Fruit fly (Drosophila melanogaster): ENCODE data around the gene CG17380.

The CG17380 gene

DNA sequence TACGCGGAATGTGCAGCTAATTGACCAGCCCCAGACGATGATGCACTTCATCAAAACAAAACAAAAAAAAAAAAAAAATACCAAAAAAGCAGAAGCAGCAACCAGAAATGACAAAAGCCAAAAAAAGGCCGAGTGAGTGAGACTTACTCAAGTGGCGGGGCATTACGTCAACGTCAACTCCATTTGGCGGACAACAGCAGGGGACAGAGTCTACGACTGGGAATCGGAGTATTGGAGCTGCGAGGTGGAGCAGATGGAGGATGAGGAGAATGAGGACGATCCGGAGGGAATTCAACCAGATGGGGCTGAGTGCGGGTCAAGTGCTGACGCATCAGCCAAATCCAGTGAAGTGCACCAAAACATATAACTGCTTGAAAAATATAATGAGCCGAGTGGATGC, 2.0 kb downstream of the CG17380 start:
- TF ChIP-seq Smox (GFP tag; optimal IDR thresholded peaks at IDR 0.05) (no peak), Sox102F (GFP tag; optimal IDR thresholded peaks at IDR 0.05) (no peak), CG3919 (GFP tag; optimal IDR thresholded peaks at IDR 0.05) (no peak), CG9139 (GFP tag; optimal IDR thresholded peaks at IDR 0.05) (no peak), ss (GFP tag; optimal IDR thresholded peaks at IDR 0.05) (no peak), Lpt (GFP tag; optimal IDR thresholded peaks at IDR 0.05) (no peak), topi (GFP tag; optimal IDR thresholded peaks at IDR 0.05) (no peak), CG31627 (GFP tag; optimal IDR thresholded peaks at IDR 0.05) (no peak), cyc (GFP tag; optimal IDR thresholded peaks at IDR 0.05) (no peak), CG6276 (GFP tag; optimal IDR thresholded peaks at IDR 0.05) (no peak), fkh (GFP tag; optimal IDR thresholded peaks at IDR 0.05) (no peak), CG6163 (GFP tag; IDR thresholded peaks at IDR 0.05) (0 out of 3 replicates have a peak, but pooled peaks have one; percentile 20), dac (GFP tag; optimal IDR thresholded peaks at IDR 0.05) (no peak), svp (GFP tag) (peak; percentile 53), Ets96B (tag; optimal IDR thresholded peaks at IDR 0.05) (no peak), Ets21C (GFP tag; optimal IDR thresholded peaks at IDR 0.05) (no peak), Blimp-1 (GFP tag; optimal IDR thresholded peaks at IDR 0.05) (no peak), Eip78C (GFP tag) (peak; percentile 65)

DNA sequence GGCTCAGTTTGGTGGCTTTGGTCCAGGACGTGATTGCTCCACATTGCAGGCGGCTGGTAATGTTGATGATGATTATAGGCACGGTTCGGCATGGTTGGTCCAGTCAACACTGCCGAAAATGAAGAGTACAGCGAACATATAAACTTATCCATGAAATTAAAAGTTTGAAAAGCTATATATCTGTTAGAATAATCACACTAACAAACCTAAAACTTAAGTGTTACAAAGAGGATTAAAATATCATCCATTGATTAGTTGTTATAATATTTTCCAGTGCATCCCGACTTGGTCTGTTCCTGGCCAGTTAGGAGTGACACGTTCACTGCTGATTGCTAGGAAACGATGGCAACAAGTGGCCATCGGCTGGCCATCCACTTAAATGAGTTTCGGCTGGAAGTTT, 3.8 kb downstream of the CG17380 start:
- no peak for TF ChIP-seq Ets21C (GFP tag; optimal IDR thresholded peaks at IDR 0.05)
- no peak for TF ChIP-seq fd85E (GFP tag; optimal IDR thresholded peaks at IDR 0.05)
- no peak for TF ChIP-seq Sox14 (GFP tag; optimal IDR thresholded peaks at IDR 0.05)
- TF ChIP-seq Lpt (GFP tag; optimal IDR thresholded peaks at IDR 0.05): no peak
- TF ChIP-seq CG10669 (GFP tag; optimal IDR thresholded peaks at IDR 0.05): no peak
- TF ChIP-seq fd59A (GFP tag; optimal IDR thresholded peaks at IDR 0.05): no peak
- TF ChIP-seq OdsH (GFP tag; optimal IDR thresholded peaks at IDR 0.05): peak; percentile 6
- no peak for TF ChIP-seq cyc (GFP tag; optimal IDR thresholded peaks at IDR 0.05)
- no peak for TF ChIP-seq CG6792 (GFP tag; optimal IDR thresholded peaks at IDR 0.05)
- no peak for TF ChIP-seq CG34406 (GFP tag; optimal IDR thresholded peaks at IDR 0.05)
- TF ChIP-seq CG11294 (GFP tag; IDR thresholded peaks at IDR 0.05): no peak
- TF ChIP-seq CG6808 (GFP tag; optimal IDR thresholded peaks at IDR 0.05): no peak
- TF ChIP-seq fkh (GFP tag; optimal IDR thresholded peaks at IDR 0.05): no peak
- TF ChIP-seq Blimp-1 (GFP tag; optimal IDR thresholded peaks at IDR 0.05): no peak
- peak; percentile 47 for TF ChIP-seq Eip78C (GFP tag)
- no peak for TF ChIP-seq svp (GFP tag)
- peak; percentile 48 for TF ChIP-seq CG32006 (GFP tag; optimal IDR thresholded peaks at IDR 0.05)
- peak; percentile 64; the same call in 2 of the 3 replicates for TF ChIP-seq CG8119 (GFP tag; IDR thresholded peaks at IDR 0.05)
- no peak for TF ChIP-seq CG3919 (GFP tag; optimal IDR thresholded peaks at IDR 0.05)
- TF ChIP-seq vri (GFP tag; optimal IDR thresholded peaks at IDR 0.05): no peak
- TF ChIP-seq CG1621 (tag; optimal IDR thresholded peaks at IDR 0.05): no peak
- TF ChIP-seq pdm3 (GFP tag; optimal IDR thresholded peaks at IDR 0.05): peak; percentile 17
- TF ChIP-seq eg (GFP tag; IDR thresholded peaks at IDR 0.05): peak; percentile 76
- TF ChIP-seq Hr4 (GFP tag; optimal IDR thresholded peaks at IDR 0.05): peak; percentile 35
- peak; percentile 54 for TF ChIP-seq CG6276 (GFP tag; optimal IDR thresholded peaks at IDR 0.05)
- TF ChIP-seq Ets96B (tag; optimal IDR thresholded peaks at IDR 0.05): no peak
- TF ChIP-seq CG11762 (GFP tag; optimal IDR thresholded peaks at IDR 0.05; ENCODE audit: insufficient read depth): no peak
- peak; percentile 73 for TF ChIP-seq CG15336 (GFP tag; IDR thresholded peaks at IDR 0.05)
- 0 out of 3 replicates have a peak, but pooled peaks have one; percentile 18 for TF ChIP-seq CG6163 (GFP tag; IDR thresholded peaks at IDR 0.05)
- no peak for TF ChIP-seq Sox102F (GFP tag; optimal IDR thresholded peaks at IDR 0.05)
- no peak for TF ChIP-seq Hr38 (GFP tag; optimal IDR thresholded peaks at IDR 0.05)
- no peak for TF ChIP-seq Hr39 (GFP tag; optimal IDR thresholded peaks at IDR 0.05)
- no peak for TF ChIP-seq Met (GFP tag; optimal IDR thresholded peaks at IDR 0.05)
- TF ChIP-seq Smox (GFP tag; optimal IDR thresholded peaks at IDR 0.05): no peak
- TF ChIP-seq achi (GFP tag; optimal IDR thresholded peaks at IDR 0.05): peak; percentile 1
